Worm (Caenorhabditis elegans) whole organism, L1 larva: ENCODE results near the gene Y105C5B.11.

Source experiments
- ets-5 ChIP-seq: fragments of 200-800 bp; sonication (Bioruptor generic); IDR thresholded peaks from 2 replicates; pipeline ENCODE4 v1.3.6; 2022; ENCODE audit warnings: missing genetic modification characterization, missing compliant biosample characterization
- fos-1 ChIP-seq: fragments of 150-350 bp; optimal IDR thresholded peaks from 2 replicates; lab custom pipeline; 2014; ENCODE audit warnings: missing biosample characterization, missing genetic modification characterization
- lin-13 ChIP-seq: fragments of 150-350 bp; optimal IDR thresholded peaks from 2 replicates; lab custom pipeline; 2014; ENCODE audit warnings: missing biosample characterization, missing genetic modification reagents, missing genetic modification characterization
- lin-39 ChIP-seq: fragments of 150-350 bp; optimal IDR thresholded peaks from 2 replicates; lab custom pipeline; 2014; ENCODE audit warnings: missing biosample characterization, missing genetic modification reagents, missing genetic modification characterization
- mab-9 ChIP-seq: fragments of 200-800 bp; sonication (Bioruptor generic); IDR thresholded peaks from 2 replicates; pipeline ENCODE4 v1.3.6; 2022; ENCODE audit warnings: missing genetic modification reagents, missing genetic modification characterization, missing compliant biosample characterization
- mep-1 ChIP-seq: fragments of 150-350 bp; optimal IDR thresholded peaks from 2 replicates; lab custom pipeline; 2014; ENCODE audit warnings: missing biosample characterization, missing genetic modification characterization
- nhr-237 ChIP-seq: fragments of 150-350 bp; optimal IDR thresholded peaks from 2 replicates; lab custom pipeline; 2014; ENCODE audit warnings: missing biosample characterization, missing genetic modification characterization
- nhr-71 ChIP-seq: sonication (generic microtip); optimal IDR thresholded peaks from 2 replicates; lab custom pipeline; 2016; ENCODE audit warnings: mild to moderate bottlenecking, missing genetic modification characterization, moderate library complexity, missing compliant biosample characterization
- nhr-84 ChIP-seq: sonication (generic microtip); optimal IDR thresholded peaks from 2 replicates; lab custom pipeline; 2017; ENCODE audit warnings: missing biosample characterization, missing genetic modification characterization
- tbx-2 ChIP-seq: sonication (generic microtip); optimal IDR thresholded peaks from 2 replicates; lab custom pipeline; 2016; ENCODE audit warnings: missing genetic modification characterization, missing compliant biosample characterization

DNA sequence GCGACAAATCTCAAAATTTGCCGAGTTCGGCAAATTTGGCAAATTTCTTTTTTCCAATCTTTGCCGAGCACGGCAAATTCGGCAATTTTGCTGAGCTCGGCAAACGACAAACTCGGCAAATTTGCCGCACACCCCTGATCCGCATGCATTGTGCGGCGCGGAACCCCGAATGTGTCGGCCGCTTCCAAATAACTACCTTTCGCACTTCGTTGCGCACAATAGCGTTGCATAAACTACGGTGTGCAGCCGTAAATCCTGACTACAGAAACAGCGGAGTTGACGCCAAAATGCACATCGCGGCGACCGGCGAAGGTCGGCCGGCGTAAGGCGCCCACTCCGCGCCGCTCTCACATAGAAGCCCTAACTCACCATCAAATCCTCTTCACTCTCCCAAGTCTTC, 2.8 kb downstream of the Y105C5B.11 start:
- TF ChIP-seq mab-9 (no peak), lin-39 (tag; lab: Kevin White, UChicago) (no peak), nhr-84 (tag; lab: Kevin White, UChicago) (no peak), tbx-2 (no peak), nhr-71 (tag; lab: Kevin White, UChicago) (no peak), nhr-237 (no peak), fos-1 (tag; lab: Kevin White, UChicago) (no peak), lin-13 (GFP tag; lab: Kevin White, UChicago) (no peak), mep-1 (no peak), ets-5 (GFP tag; lab: Robert Waterston, UW) (no peak)
